Fruit fly (Drosophila melanogaster): Measurements from ENCODE around the gene CG6026.

Gene CG6026

DNA sequence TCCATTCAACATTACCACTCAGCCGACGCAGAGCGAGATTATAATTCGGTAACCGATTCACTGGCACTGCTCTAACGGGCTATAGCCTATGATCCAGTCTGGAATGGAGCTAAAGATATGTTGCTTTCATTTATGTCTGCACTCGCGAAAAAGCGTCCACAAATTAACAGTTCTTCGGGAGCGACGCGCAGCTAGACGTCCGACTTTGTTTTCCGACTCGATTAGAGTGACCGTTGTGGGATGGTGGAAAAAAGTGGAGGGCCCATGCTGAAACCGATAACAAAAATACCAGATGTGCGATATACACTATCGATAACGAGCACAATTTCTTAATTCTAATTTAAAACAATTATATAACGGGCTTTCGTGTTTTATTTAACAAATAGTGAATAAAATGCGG, 60.7 kb downstream of the CG6026 start, which contains the start of gene cdi (continued):
- TF ChIP-seq CG12769 (tag; optimal IDR thresholded peaks at IDR 0.05), result peak; percentile 54
- no peak for TF ChIP-seq CG7556 (GFP tag; optimal IDR thresholded peaks at IDR 0.05)
- no peak for TF ChIP-seq CG3065 (GFP tag; optimal IDR thresholded peaks at IDR 0.05)
- TF ChIP-seq CG3838 (GFP tag; optimal IDR thresholded peaks at IDR 0.05), result no peak
- no peak for TF ChIP-seq CG17612 (GFP tag; IDR thresholded peaks at IDR 0.05)
- TF ChIP-seq PHDP (tag; optimal IDR thresholded peaks at IDR 0.05), result peak; percentile 9
- TF ChIP-seq CG18262 (tag; optimal IDR thresholded peaks at IDR 0.05), result no peak
- TF ChIP-seq tap (tag; optimal IDR thresholded peaks at IDR 0.05), result no peak
- peak; percentile 29; the same call in 1 of the 3 replicates for TF ChIP-seq tgo (GFP tag; IDR thresholded peaks at IDR 0.05)
- TF ChIP-seq ewg (GFP tag; optimal IDR thresholded peaks at IDR 0.05), result no peak
- TF ChIP-seq CrebB (tag; optimal IDR thresholded peaks at IDR 0.05), result peak; percentile 25
- peak; percentile 41; the same call in 1 of the 3 replicates for TF ChIP-seq CG34422 (GFP tag; IDR thresholded peaks at IDR 0.05)
- TF ChIP-seq CG13424 (tag; optimal IDR thresholded peaks at IDR 0.05), result no peak
- TF ChIP-seq caup (GFP tag; optimal IDR thresholded peaks at IDR 0.05; ENCODE audit: severe bottlenecking), result peak; percentile 47
- peak; percentile 24 for TF ChIP-seq trem (tag; optimal IDR thresholded peaks at IDR 0.05)
- no peak for TF ChIP-seq psq (GFP tag; optimal IDR thresholded peaks at IDR 0.05)
- TF ChIP-seq Deaf1 (tag; optimal IDR thresholded peaks at IDR 0.05), result peak; percentile 74
- TF ChIP-seq hkb (optimal IDR thresholded peaks at IDR 0.05), result no peak
- TF ChIP-seq hkb (GFP tag; IDR thresholded peaks at IDR 0.05), result peak; percentile 29; the same call in 1 of the 2 replicates
- TF ChIP-seq Kr (GFP tag; optimal IDR thresholded peaks at IDR 0.05), result no peak
- peak; percentile 18; the same call in 1 of the 3 replicates for TF ChIP-seq row (GFP tag; IDR thresholded peaks at IDR 0.05)
- no peak for TF ChIP-seq CG12219 (GFP tag; optimal IDR thresholded peaks at IDR 0.05)
- TF ChIP-seq Elba2 (GFP tag; optimal IDR thresholded peaks at IDR 0.05), result no peak
- peak; percentile 11; the same call in 1 of the 2 replicates for TF ChIP-seq slbo (GFP tag; IDR thresholded peaks at IDR 0.05)
- peak; percentile 6 for TF ChIP-seq exex (tag; optimal IDR thresholded peaks at IDR 0.05)
- TF ChIP-seq Chrac-16 (GFP tag; optimal IDR thresholded peaks at IDR 0.05), result no peak
- TF ChIP-seq HmgD (GFP tag; optimal IDR thresholded peaks at IDR 0.05), result no peak
- no peak for TF ChIP-seq corto (GFP tag; optimal IDR thresholded peaks at IDR 0.05)
- TF ChIP-seq CG14667 (GFP tag; IDR thresholded peaks at IDR 0.05), result no peak
- TF ChIP-seq onecut (GFP tag; IDR thresholded peaks at IDR 0.05), result no peak; the same call in 1 of the 2 replicates
- TF ChIP-seq ftz-f1 (GFP tag; optimal IDR thresholded peaks at IDR 0.05), result peak; percentile 11
- no peak for TF ChIP-seq ro (GFP tag; IDR thresholded peaks at IDR 0.05)
- no peak for TF ChIP-seq YL-1 (GFP tag; optimal IDR thresholded peaks at IDR 0.05)
- TF ChIP-seq CG9609 (GFP tag; optimal IDR thresholded peaks at IDR 0.05), result peak; percentile 1
- no peak for TF ChIP-seq Hr3 (GFP tag; optimal IDR thresholded peaks at IDR 0.05)
- no peak for TF ChIP-seq sima (GFP tag; optimal IDR thresholded peaks at IDR 0.05)
- 0 out of 3 replicates have a peak, but pooled peaks have one; percentile 18 for TF ChIP-seq sr (GFP tag; IDR thresholded peaks at IDR 0.05)
- peak; percentile 60 for TF ChIP-seq inv (GFP tag; IDR thresholded peaks at IDR 0.05; ENCODE audit: partially characterized antibody)
- TF ChIP-seq eve (GFP tag; optimal IDR thresholded peaks at IDR 0.05), result peak in 1 of 2 experiments; percentile 49
- peak; percentile 63; the same call in 2 of the 3 replicates for TF ChIP-seq otp (GFP tag; IDR thresholded peaks at IDR 0.05)
- TF ChIP-seq ssp (GFP tag; IDR thresholded peaks at IDR 0.05), result no peak
- no peak for TF ChIP-seq Sox102F (GFP tag; optimal IDR thresholded peaks at IDR 0.05)
- no peak for TF ChIP-seq CG5245 (GFP tag; optimal IDR thresholded peaks at IDR 0.05)
- no peak for TF ChIP-seq grn (GFP tag; optimal IDR thresholded peaks at IDR 0.05)
- TF ChIP-seq Camta (GFP tag; optimal IDR thresholded peaks at IDR 0.05), result no peak
- TF ChIP-seq Gsc (GFP tag; IDR thresholded peaks at IDR 0.05), result no peak
- TF ChIP-seq HLHmδ (GFP tag; optimal IDR thresholded peaks at IDR 0.05), result peak; percentile 70
- peak; percentile 59 for TF ChIP-seq vnd (GFP tag; IDR thresholded peaks at IDR 0.05; ENCODE audit: partially characterized antibody)
- no peak for TF ChIP-seq hth (optimal IDR thresholded peaks at IDR 0.05)
- no peak for TF ChIP-seq CG15696 (tag; optimal IDR thresholded peaks at IDR 0.05)
- peak; percentile 66 for TF ChIP-seq HmgZ (tag; optimal IDR thresholded peaks at IDR 0.05)
- peak; percentile 52 for TF ChIP-seq sug (tag; optimal IDR thresholded peaks at IDR 0.05)
